Worm (Caenorhabditis elegans): Measurements from ENCODE around the gene lect-2.

lect-2 gene

ce11 chrII:5819655-5820054 is 29.1 kb downstream of the lect-2 start:
- TF ChIP-seq unc-42 (tag; optimal IDR thresholded peaks at IDR 0.05) (peak; percentile 13), ceh-14 (tag; optimal IDR thresholded peaks at IDR 0.05) (peak; percentile 26), ceh-6 (GFP tag; optimal IDR thresholded peaks at IDR 0.05) (no peak), madf-2 (tag; optimal IDR thresholded peaks at IDR 0.05) (no peak), C08G9.2 (tag; optimal IDR thresholded peaks at IDR 0.05) (peak; percentile 68), pha-4 (tag; optimal IDR thresholded peaks at IDR 0.05) (no peak), ceh-31 (tag; optimal IDR thresholded peaks at IDR 0.05) (peak; percentile 71), ref-2 (tag; optimal IDR thresholded peaks at IDR 0.05) (peak; percentile 48), fkh-6 (tag; optimal IDR thresholded peaks at IDR 0.05) (peak; percentile 12), ets-4 (tag; optimal IDR thresholded peaks at IDR 0.05) (peak; percentile 63), ama-1 (optimal IDR thresholded peaks at IDR 0.05) (no peak), hlh-8 (tag; optimal IDR thresholded peaks at IDR 0.05) (peak; percentile 11), zip-5 (tag; optimal IDR thresholded peaks at IDR 0.05) (peak; percentile 24), tbx-2 (tag; optimal IDR thresholded peaks at IDR 0.05) (peak; percentile 65), ceh-2 (tag; optimal IDR thresholded peaks at IDR 0.05) (peak; percentile 70), unc-3 (GFP tag; conservative IDR thresholded peaks at IDR 0.05) (no peak), unc-3 (tag; optimal IDR thresholded peaks at IDR 0.05) (no peak)

- TF ChIP-seq ceh-48 (tag; optimal IDR thresholded peaks at IDR 0.05): peak; percentile 84
- TF ChIP-seq fax-1 (tag; optimal IDR thresholded peaks at IDR 0.05): no peak
- no peak for TF ChIP-seq pqm-1 (tag; optimal IDR thresholded peaks at IDR 0.05)
- no peak for TF ChIP-seq ceh-2 (tag; optimal IDR thresholded peaks at IDR 0.05)
Measured at ce11 chrII:5820282-5820762, 29.8 kb downstream of the lect-2 start, which contains the start of gene ehs-1. Gene ehs-1, plus strand, starts transcription at chrII:5820712.

ce11 chrII:5827364-5827763 is 36.8 kb downstream of the lect-2 start, which contains the start of gene tbc-2:
Gene tbc-2, minus strand, starts transcription at chrII:5827443.
- TF ChIP-seq pag-3 (tag; optimal IDR thresholded peaks at IDR 0.05; ENCODE audit: borderline replicate concordance) (no peak), C38D4.7 (GFP tag; optimal IDR thresholded peaks at IDR 0.05) (no peak), lin-11 (tag; optimal IDR thresholded peaks at IDR 0.05) (no peak), unc-55 (GFP tag; optimal IDR thresholded peaks at IDR 0.05) (no peak), pros-1 (tag; optimal IDR thresholded peaks at IDR 0.05) (no peak), nhr-232 (tag; optimal IDR thresholded peaks at IDR 0.05) (no peak), zip-5 (tag; optimal IDR thresholded peaks at IDR 0.05) (no peak), ceh-45 (GFP tag; IDR thresholded peaks at IDR 0.05) (no peak), ref-2 (tag; optimal IDR thresholded peaks at IDR 0.05) (no peak), T23F11.4 (GFP tag; optimal IDR thresholded peaks at IDR 0.05) (no peak), ahr-1 (tag; optimal IDR thresholded peaks at IDR 0.05) (no peak), hlh-8 (tag; optimal IDR thresholded peaks at IDR 0.05) (no peak), elt-4 (tag; optimal IDR thresholded peaks at IDR 0.05) (no peak), pqm-1 (tag; optimal IDR thresholded peaks at IDR 0.05) (no peak), ceh-6 (GFP tag; optimal IDR thresholded peaks at IDR 0.05) (no peak), gmeb-2 (tag; optimal IDR thresholded peaks at IDR 0.05) (no peak), syd-9 (tag; optimal IDR thresholded peaks at IDR 0.05) (no peak)

ce11 chrII:5828486-5828885 is 38.0 kb downstream of the lect-2 start, which contains the start of gene ZK1248.11:
Gene ZK1248.11, minus strand, starts transcription at chrII:5828586.
- no peak for TF ChIP-seq unc-42 (tag; optimal IDR thresholded peaks at IDR 0.05)
- TF ChIP-seq ceh-2 (tag; optimal IDR thresholded peaks at IDR 0.05): no peak
- TF ChIP-seq odd-2 (tag; optimal IDR thresholded peaks at IDR 0.05): no peak
- TF ChIP-seq ttx-3 (tag; optimal IDR thresholded peaks at IDR 0.05): no peak
- TF ChIP-seq ceh-6 (GFP tag; optimal IDR thresholded peaks at IDR 0.05): no peak
- no peak for TF ChIP-seq ets-4 (tag; optimal IDR thresholded peaks at IDR 0.05)
- no peak for TF ChIP-seq ama-1 (optimal IDR thresholded peaks at IDR 0.05)
- no peak for TF ChIP-seq pros-1 (tag; optimal IDR thresholded peaks at IDR 0.05)
- TF ChIP-seq K02D7.2 (tag; optimal IDR thresholded peaks at IDR 0.05): no peak
- no peak for TF ChIP-seq tbx-2 (tag; optimal IDR thresholded peaks at IDR 0.05)
- no peak for TF ChIP-seq hlh-13 (GFP tag; optimal IDR thresholded peaks at IDR 0.05)
- no peak for TF ChIP-seq ztf-16 (tag; optimal IDR thresholded peaks at IDR 0.05)
- no peak for TF ChIP-seq lim-6 (tag; optimal IDR thresholded peaks at IDR 0.05)

Measured in whole organism, late embryonic.